Worm (Caenorhabditis elegans): ENCODE results near the gene Y43F8C.23.

Y43F8C.23 gene

ce11 chrV:19752879-19753278 is 41.3 kb upstream of the Y43F8C.23 start:
- TF ChIP-seq mdl-1 (tag; optimal IDR thresholded peaks at IDR 0.05) = no peak
- TF ChIP-seq zag-1 (tag; optimal IDR thresholded peaks at IDR 0.05) = no peak
- no peak for TF ChIP-seq nhr-43 (tag; optimal IDR thresholded peaks at IDR 0.05; ENCODE audit: poor library complexity, severe bottlenecking)
- no peak for TF ChIP-seq hmg-11 (tag; optimal IDR thresholded peaks at IDR 0.05)
- no peak for TF ChIP-seq nhr-76 (tag; optimal IDR thresholded peaks at IDR 0.05)
- no peak for TF ChIP-seq lin-39 (tag; optimal IDR thresholded peaks at IDR 0.05)
- no peak for TF ChIP-seq fos-1 (tag; optimal IDR thresholded peaks at IDR 0.05)
- no peak for TF ChIP-seq snpc-4 (tag; optimal IDR thresholded peaks at IDR 0.05)
- TF ChIP-seq unc-39 (tag; optimal IDR thresholded peaks at IDR 0.05) = no peak
- no peak for TF ChIP-seq nhr-67 (tag; optimal IDR thresholded peaks at IDR 0.05)
- no peak for TF ChIP-seq nhr-11 (tag; optimal IDR thresholded peaks at IDR 0.05)
- no peak for TF ChIP-seq nfya-1 (tag; optimal IDR thresholded peaks at IDR 0.05; ENCODE audit: insufficient read depth)
- TF ChIP-seq daf-12 (tag; optimal IDR thresholded peaks at IDR 0.05) = no peak
- TF ChIP-seq nhr-25 (tag; optimal IDR thresholded peaks at IDR 0.05) = no peak
- no peak for TF ChIP-seq eor-1 (tag; optimal IDR thresholded peaks at IDR 0.05)
- TF ChIP-seq elt-3 (tag; optimal IDR thresholded peaks at IDR 0.05) = no peak
- TF ChIP-seq pqm-1 (tag; optimal IDR thresholded peaks at IDR 0.05) = no peak
- TF ChIP-seq fkh-2 (tag; optimal IDR thresholded peaks at IDR 0.05) = no peak
- no peak for TF ChIP-seq pha-4 (tag; optimal IDR thresholded peaks at IDR 0.05)

ce11 chrV:19751124-19751523 is 39.6 kb upstream of the Y43F8C.23 start, which contains the start of gene clec-49:
Gene clec-49 (minus strand): TSS chrV:19751226.
- peak; percentile 69 for TF ChIP-seq elt-2 (tag; optimal IDR thresholded peaks at IDR 0.05)
- no peak for TF ChIP-seq snpc-4 (tag; optimal IDR thresholded peaks at IDR 0.05)
- TF ChIP-seq pqm-1 (tag; optimal IDR thresholded peaks at IDR 0.05) = peak; percentile 65

ce11 chrV:19747144-19747543 is 35.6 kb upstream of the Y43F8C.23 start:
- TF ChIP-seq ceh-9 (tag; optimal IDR thresholded peaks at IDR 0.05) (no peak), lin-15B (tag; optimal IDR thresholded peaks at IDR 0.05) (no peak), nhr-28 (tag; optimal IDR thresholded peaks at IDR 0.05) (no peak), lsy-12 (tag; optimal IDR thresholded peaks at IDR 0.05) (no peak), fos-1 (tag; optimal IDR thresholded peaks at IDR 0.05) (no peak), ceh-16 (tag; optimal IDR thresholded peaks at IDR 0.05) (no peak), tbx-2 (tag; optimal IDR thresholded peaks at IDR 0.05) (no peak), ceh-28 (tag; optimal IDR thresholded peaks at IDR 0.05) (no peak), nhr-237 (tag; optimal IDR thresholded peaks at IDR 0.05) (no peak), ztf-11 (tag; optimal IDR thresholded peaks at IDR 0.05) (no peak), unc-39 (tag; optimal IDR thresholded peaks at IDR 0.05) (no peak), ama-1 (optimal IDR thresholded peaks at IDR 0.05) (no peak), mml-1 (tag; optimal IDR thresholded peaks at IDR 0.05) (no peak), R02D3.7 (tag; optimal IDR thresholded peaks at IDR 0.05) (no peak), elt-3 (tag; optimal IDR thresholded peaks at IDR 0.05) (no peak), nhr-77 (tag; optimal IDR thresholded peaks at IDR 0.05) (no peak)

ce11 chrV:19745852-19746251 is 34.3 kb upstream of the Y43F8C.23 start, which contains the start of gene W04E12.5:
Gene W04E12.5 (plus strand): TSS chrV:19746152.
- TF ChIP-seq elt-1 (tag; optimal IDR thresholded peaks at IDR 0.05) (no peak), nhr-237 (tag; optimal IDR thresholded peaks at IDR 0.05) (no peak), hmg-11 (tag; optimal IDR thresholded peaks at IDR 0.05) (no peak), lsy-12 (tag; optimal IDR thresholded peaks at IDR 0.05) (no peak), zag-1 (tag; optimal IDR thresholded peaks at IDR 0.05) (no peak), mml-1 (tag; optimal IDR thresholded peaks at IDR 0.05) (no peak), ceh-28 (tag; optimal IDR thresholded peaks at IDR 0.05) (no peak), ceh-82 (tag; optimal IDR thresholded peaks at IDR 0.05) (no peak), nhr-25 (tag; optimal IDR thresholded peaks at IDR 0.05) (no peak), skn-1 (tag; optimal IDR thresholded peaks at IDR 0.05) (no peak), ceh-9 (tag; optimal IDR thresholded peaks at IDR 0.05) (no peak)

- TF ChIP-seq elt-2 (tag; optimal IDR thresholded peaks at IDR 0.05) = no peak
- peak; percentile 85 for TF ChIP-seq ceh-28 (tag; optimal IDR thresholded peaks at IDR 0.05)
Measured at ce11 chrV:19744210-19744609, 32.7 kb upstream of the Y43F8C.23 start.
